Fruit fly (Drosophila melanogaster) whole organism, pupa: Measurements from ENCODE around the gene Dlip2.
A peak's percentile ranks its signal among the peaks of the same experiment; 100 is the strongest.

Source experiments
- CG10348 ChIP-seq: fragments of 200-800 bp; sonication (Bioruptor generic); IDR thresholded peaks from 2 replicates; pipeline ENCODE4 v1.3.6; 2022; ENCODE audit warnings: missing biosample characterization, missing genetic modification characterization
- CG12605 ChIP-seq: fragments of 200-800 bp; sonication (Bioruptor generic); IDR thresholded peaks from 2 replicates; pipeline ENCODE4 v1.3.6; 2022; ENCODE audit warnings: missing biosample characterization, missing genetic modification characterization
- CG13204 ChIP-seq: fragments of 200-800 bp; sonication (Bioruptor generic); optimal IDR thresholded peaks from 2 replicates; lab custom pipeline; 2018; ENCODE audit warnings: missing biosample characterization, mild to moderate bottlenecking, missing genetic modification characterization, moderate library complexity
- CG14655 ChIP-seq: fragments of 200-800 bp; sonication (Bioruptor generic); optimal IDR thresholded peaks from 3 replicates; lab custom pipeline; 2017; ENCODE audit warnings: mild to moderate bottlenecking, missing biosample characterization, missing genetic modification reagents, missing genetic modification characterization
- CG15710 ChIP-seq: fragments of 200-800 bp; sonication (Bioruptor generic); optimal IDR thresholded peaks from 2 replicates; lab custom pipeline; 2018; ENCODE audit warnings: missing biosample characterization, mild to moderate bottlenecking, missing genetic modification characterization, moderate library complexity
- CG17806 ChIP-seq: fragments of 200-800 bp; sonication (Bioruptor generic); optimal IDR thresholded peaks from 2 replicates; lab custom pipeline; 2018; ENCODE audit warnings: missing biosample characterization, mild to moderate bottlenecking, missing genetic modification characterization, moderate library complexity
- CG32121 ChIP-seq: fragments of 200-800 bp; sonication (Bioruptor generic); IDR thresholded peaks from 2 replicates; pipeline ENCODE4 v1.3.6; 2022; ENCODE audit warnings: missing biosample characterization, missing genetic modification characterization
- CG34367 ChIP-seq: fragments of 200-800 bp; sonication (Bioruptor generic); optimal IDR thresholded peaks from 2 replicates; lab custom pipeline; 2018; ENCODE audit warnings: missing biosample characterization, mild to moderate bottlenecking, missing genetic modification characterization
- CG4496 ChIP-seq: fragments of 200-800 bp; sonication (Bioruptor generic); IDR thresholded peaks from 3 replicates; pipeline ENCODE4 v1.3.6; 2022; ENCODE audit warnings: missing biosample characterization, missing genetic modification characterization
- CG8159 ChIP-seq: fragments of 200-800 bp; sonication (Bioruptor generic); optimal IDR thresholded peaks from 3 replicates; lab custom pipeline; 2018; ENCODE audit warnings: missing biosample characterization, mild to moderate bottlenecking, missing genetic modification characterization, moderate library complexity
- CG8301 ChIP-seq: fragments of 200-800 bp; sonication (Bioruptor generic); optimal IDR thresholded peaks from 2 replicates; lab custom pipeline; 2018; ENCODE audit warnings: missing biosample characterization, mild to moderate bottlenecking, missing genetic modification characterization
- CG9948 ChIP-seq: fragments of 200-800 bp; sonication (Bioruptor generic); optimal IDR thresholded peaks from 2 replicates; lab custom pipeline; 2018; ENCODE audit warnings: missing biosample characterization, mild to moderate bottlenecking, missing genetic modification characterization, moderate library complexity
- D1 ChIP-seq: fragments of 200-800 bp; sonication (Bioruptor generic); optimal IDR thresholded peaks from 2 replicates; lab custom pipeline; 2018; ENCODE audit warnings: missing biosample characterization, mild to moderate bottlenecking, missing genetic modification characterization, moderate library complexity
- EcR ChIP-seq: fragments of 200-800 bp; sonication (Bioruptor generic); optimal IDR thresholded peaks from 3 replicates; lab custom pipeline; 2019; ENCODE audit warnings: missing biosample characterization, missing genetic modification characterization, mild to moderate bottlenecking, moderate library complexity, missing genetic modification reagents
- Ets98B ChIP-seq: fragments of 200-800 bp; sonication (Bioruptor generic); IDR thresholded peaks from 2 replicates; pipeline ENCODE4 v1.3.6; 2022; ENCODE audit warnings: missing biosample characterization, missing genetic modification characterization
- Pif1A ChIP-seq: fragments of 200-800 bp; sonication (Bioruptor generic); optimal IDR thresholded peaks from 3 replicates; lab custom pipeline; 2016; ENCODE audit warnings: missing biosample characterization, missing genetic modification characterization
- Pif1B ChIP-seq: fragments of 200-800 bp; sonication (Bioruptor generic); optimal IDR thresholded peaks from 3 replicates; lab custom pipeline; 2016; ENCODE audit warnings: missing biosample characterization, missing genetic modification characterization
- Snoo ChIP-seq: fragments of 200-800 bp; sonication (Bioruptor generic); optimal IDR thresholded peaks from 3 replicates; lab custom pipeline; 2017; ENCODE audit warnings: missing biosample characterization, mild to moderate bottlenecking, missing genetic modification characterization, inconsistent platforms
- fd96Ca ChIP-seq: fragments of 200-800 bp; sonication (Bioruptor generic); IDR thresholded peaks from 3 replicates; pipeline ENCODE4 v1.3.6; 2022; ENCODE audit warnings: missing biosample characterization, missing genetic modification characterization
- gl ChIP-seq: fragments of 200-800 bp; sonication (Bioruptor generic); optimal IDR thresholded peaks from 2 replicates; lab custom pipeline; 2018; ENCODE audit warnings: missing biosample characterization, mild to moderate bottlenecking, missing genetic modification characterization
- rn ChIP-seq: fragments of 200-800 bp; sonication (Bioruptor generic); IDR thresholded peaks from 2 replicates; pipeline ENCODE4 v1.3.6; 2022; ENCODE audit warnings: missing biosample characterization, missing genetic modification characterization

Dlip2 gene

DNA sequence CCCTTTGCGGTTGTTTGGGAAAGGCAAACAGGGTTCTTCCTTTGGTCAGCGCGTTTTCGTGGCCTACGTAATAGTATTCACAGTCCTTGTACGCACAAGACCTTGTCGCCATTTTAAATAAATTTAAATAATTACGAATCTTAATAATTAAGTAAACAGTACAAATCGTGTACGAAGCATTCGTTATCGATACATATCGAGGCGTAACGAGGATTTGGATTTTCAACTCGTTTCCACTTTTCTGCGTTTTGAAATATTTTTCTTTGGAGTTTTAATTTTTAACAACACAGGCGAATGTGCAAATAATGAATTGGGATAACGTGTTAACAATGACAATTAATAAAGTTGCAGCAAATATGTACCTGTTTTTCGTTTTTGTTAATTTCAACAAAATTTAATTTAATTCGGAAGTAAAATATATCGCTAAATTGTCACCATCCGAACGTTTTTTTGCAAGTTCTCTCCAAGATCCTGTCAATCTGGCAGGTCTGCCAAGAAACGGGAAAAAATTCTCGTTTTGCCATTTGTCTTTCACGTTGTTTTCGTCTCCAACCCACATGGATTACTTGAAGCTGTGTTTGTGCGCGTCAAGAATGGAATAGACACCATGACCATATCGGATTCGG is at the start of gene Dlip2, which contains the start of gene rpk:
Gene Dlip2 (minus strand): TSS at position 199 of the 626 bp plus-strand sequence.
Gene rpk (plus strand): TSS at position 525 of the 626 bp plus-strand sequence.
- TF ChIP-seq CG8159 (tag; lab: Kevin White, UChicago) (peak; percentile 1), fd96Ca (no peak)

DNA sequence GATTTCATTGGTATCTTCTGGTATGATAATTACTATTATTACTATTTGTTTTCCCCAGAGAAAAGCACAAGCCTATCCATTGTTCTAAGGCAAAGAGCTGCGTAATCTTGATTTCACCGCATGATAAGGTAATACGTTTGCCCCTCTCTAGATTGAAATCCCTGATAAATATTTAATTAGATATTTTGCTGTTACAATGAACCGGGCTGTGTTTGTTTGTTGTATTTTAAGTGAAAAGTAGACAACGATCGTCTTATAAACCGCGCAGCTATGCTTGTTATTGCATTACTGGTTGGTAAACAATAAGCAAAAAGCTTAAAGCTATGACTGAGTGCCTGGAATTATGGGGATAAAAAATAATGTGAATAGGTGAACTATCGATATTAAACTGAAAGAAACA is 49.4 kb upstream of the Dlip2 start:
- TF ChIP-seq gl (tag; lab: Kevin White, UChicago) (no peak), CG8301 (tag; lab: Kevin White, UChicago) (no peak), CG12605 (GFP tag; lab: Robert Waterston, UW) (no peak), CG17806 (no peak), rn (GFP tag; lab: Robert Waterston, UW) (no peak), CG14655 (GFP tag; lab: Kevin White, UChicago) (no peak), D1 (tag; lab: Kevin White, UChicago) (no peak), CG9948 (tag; lab: Kevin White, UChicago) (no peak)
- TF ChIP-seq, all 21 proteins: peak for 0

DNA sequence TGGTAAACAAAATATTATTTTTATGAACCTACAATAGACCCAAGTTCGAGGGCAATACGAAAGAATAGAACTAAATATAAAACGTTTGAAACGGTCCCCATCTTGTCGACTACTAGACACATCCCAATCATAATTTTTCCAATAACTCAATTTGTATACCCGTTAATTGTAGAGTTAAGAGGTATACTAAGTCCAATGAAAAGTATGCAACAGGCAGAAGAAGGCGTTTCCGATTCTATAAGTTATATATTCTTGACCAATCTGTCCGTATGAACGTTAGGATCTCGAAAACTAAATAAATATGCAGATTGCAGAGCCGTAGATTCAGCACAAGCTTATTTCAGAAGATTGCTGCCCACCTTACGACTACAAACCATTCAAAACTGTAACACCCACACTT is 45.1 kb upstream of the Dlip2 start, which contains the start of gene CG33927:
Gene CG33927 (minus strand): TSS at position 101 of the 400 bp plus-strand sequence.
- no peak for TF ChIP-seq fd96Ca

DNA sequence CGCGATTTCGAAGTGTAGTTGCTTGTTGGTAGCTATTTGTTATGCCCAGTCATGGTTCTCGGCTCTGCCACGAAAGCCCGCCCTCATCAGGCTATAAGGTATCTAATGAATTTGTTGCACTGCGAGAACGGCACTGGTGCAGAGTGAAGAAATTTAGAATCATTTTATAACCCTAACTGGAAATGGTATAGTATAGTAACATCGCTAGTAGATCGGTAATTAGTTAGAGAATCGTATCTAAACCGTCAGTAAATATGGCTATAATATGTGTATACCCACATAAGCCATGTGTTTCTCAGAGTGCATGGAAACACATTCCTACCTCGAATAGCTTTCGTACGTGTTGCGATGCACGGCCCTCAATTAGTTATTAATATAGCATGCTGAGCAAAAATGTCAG is 41.8 kb upstream of the Dlip2 start:
- TF ChIP-seq CG34367 (tag; lab: Kevin White, UChicago) (peak; percentile 44), D1 (tag; lab: Kevin White, UChicago) (no peak), CG4496 (GFP tag; lab: Robert Waterston, UW) (peak; percentile 80), CG8301 (tag; lab: Kevin White, UChicago) (peak; percentile 80), CG14655 (GFP tag; lab: Kevin White, UChicago) (peak; percentile 85), CG12605 (GFP tag; lab: Robert Waterston, UW) (peak; percentile 56; the same call in 1 of the 2 replicates), rn (GFP tag; lab: Robert Waterston, UW) (no peak), CG17806 (peak; percentile 53), CG9948 (tag; lab: Kevin White, UChicago) (peak; percentile 63), CG10348 (no peak), Pif1B (GFP tag; lab: Kevin White, UChicago) (peak; percentile 55), gl (tag; lab: Kevin White, UChicago) (no peak), Pif1A (peak; percentile 56), Ets98B (GFP tag; lab: Robert Waterston, UW) (peak; percentile 17; the same call in 1 of the 2 replicates), fd96Ca (no peak; the same call in 2 of the 3 replicates), CG13204 (GFP tag; lab: Kevin White, UChicago) (no peak), EcR (no peak), CG15710 (peak; percentile 35), Snoo (tag; lab: Kevin White, UChicago) (no peak), CG8159 (tag; lab: Kevin White, UChicago) (peak; percentile 39), CG32121 (GFP tag; lab: Robert Waterston, UW) (peak; percentile 58)

DNA sequence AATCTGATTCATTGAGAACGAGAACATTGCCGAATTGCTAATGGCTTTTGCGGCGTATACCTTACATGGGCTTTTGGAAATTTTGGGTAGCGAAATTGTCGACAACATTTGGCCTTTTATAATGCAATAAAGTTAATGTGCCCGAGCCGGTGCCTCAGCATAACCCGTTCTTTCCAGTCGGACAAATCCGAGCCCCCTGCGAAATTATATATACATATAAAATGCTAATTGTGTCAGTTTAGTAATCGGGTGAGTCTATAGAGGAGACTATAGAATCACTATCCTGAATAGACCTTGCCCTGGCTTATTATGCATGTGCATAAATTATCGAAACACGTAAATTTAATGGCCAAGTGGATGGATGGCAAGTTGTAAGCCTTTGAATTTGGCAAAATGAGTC is 32.9 kb upstream of the Dlip2 start:
- TF ChIP-seq CG13204 (GFP tag; lab: Kevin White, UChicago) (no peak), fd96Ca (no peak), rn (GFP tag; lab: Robert Waterston, UW) (no peak), Pif1B (GFP tag; lab: Kevin White, UChicago) (no peak), D1 (tag; lab: Kevin White, UChicago) (no peak), Pif1A (no peak), Snoo (tag; lab: Kevin White, UChicago) (no peak), CG14655 (GFP tag; lab: Kevin White, UChicago) (no peak), CG34367 (tag; lab: Kevin White, UChicago) (no peak), CG8159 (tag; lab: Kevin White, UChicago) (no peak), gl (tag; lab: Kevin White, UChicago) (no peak)

DNA sequence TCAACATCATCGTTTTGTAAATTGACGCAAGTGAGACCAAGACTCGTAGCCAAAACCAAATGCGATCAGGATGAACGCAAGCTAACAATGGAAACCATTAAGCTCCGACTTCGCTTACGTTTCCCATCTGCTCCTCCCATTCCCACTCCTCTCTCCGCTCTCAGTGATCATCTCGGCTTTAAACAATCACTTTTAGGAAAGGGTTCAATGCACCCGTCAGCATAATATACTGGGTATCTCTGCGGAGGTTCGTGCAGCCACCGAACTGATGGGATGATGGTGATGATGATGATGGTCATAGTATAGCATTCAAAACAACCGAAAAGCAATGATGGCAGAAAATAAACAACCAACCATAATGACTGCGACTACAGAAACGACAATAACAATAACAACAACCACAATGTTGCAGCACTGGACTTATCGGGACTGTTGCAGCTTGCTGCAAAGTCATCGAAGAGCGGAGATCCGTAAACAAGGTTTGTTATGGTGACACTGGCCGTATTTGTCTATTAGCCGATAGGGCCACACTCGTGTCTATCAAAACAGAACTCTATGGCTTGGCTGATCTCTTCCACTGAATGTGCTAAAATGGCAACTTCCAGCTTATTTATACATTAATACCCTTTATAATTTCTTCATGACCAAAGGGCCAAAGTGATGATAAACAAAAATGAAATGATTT is 31.7 kb upstream of the Dlip2 start:
- TF ChIP-seq CG4496 (GFP tag; lab: Robert Waterston, UW) (no peak), EcR (peak; percentile 72), CG8159 (tag; lab: Kevin White, UChicago) (no peak)
